Fruit fly (Drosophila melanogaster) S2 (cell line): ENCODE measurements around the gene CG13855.

Experiments used
- CG8478 ChIP-seq: fragments of >200 bp; optimal IDR thresholded peaks from 2 replicates; lab custom pipeline; 2018
- CTCF ChIP-seq, 2 experiments: fragments of >200 bp; optimal IDR thresholded peaks; 2 replicates each; lab custom pipeline; 2018

CG13855 gene

DNA sequence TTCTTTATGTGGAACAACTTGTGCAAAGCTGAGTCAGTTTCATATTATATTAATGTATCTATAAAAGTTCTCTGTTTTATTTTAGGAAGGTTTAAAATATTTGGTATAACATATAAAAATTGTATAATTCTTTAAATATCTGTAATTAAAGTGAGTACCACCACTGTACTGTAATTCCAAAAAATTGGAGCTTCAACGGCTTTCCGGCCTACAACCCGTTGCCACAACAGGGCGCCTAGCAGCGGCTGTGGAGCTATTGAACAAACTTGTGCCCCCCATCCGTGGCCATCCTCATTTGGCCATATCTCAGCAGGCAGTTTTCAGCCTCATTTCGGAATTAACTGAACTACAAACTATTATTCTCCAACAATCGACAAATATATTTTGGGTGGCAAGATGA lies at the start of gene CG13855:
Gene CG13855, plus strand, starts transcription at position 301 of the 400 bp plus-strand sequence.
- no peak for TF ChIP-seq CG8478 (lab: Kevin White, UChicago)

DNA sequence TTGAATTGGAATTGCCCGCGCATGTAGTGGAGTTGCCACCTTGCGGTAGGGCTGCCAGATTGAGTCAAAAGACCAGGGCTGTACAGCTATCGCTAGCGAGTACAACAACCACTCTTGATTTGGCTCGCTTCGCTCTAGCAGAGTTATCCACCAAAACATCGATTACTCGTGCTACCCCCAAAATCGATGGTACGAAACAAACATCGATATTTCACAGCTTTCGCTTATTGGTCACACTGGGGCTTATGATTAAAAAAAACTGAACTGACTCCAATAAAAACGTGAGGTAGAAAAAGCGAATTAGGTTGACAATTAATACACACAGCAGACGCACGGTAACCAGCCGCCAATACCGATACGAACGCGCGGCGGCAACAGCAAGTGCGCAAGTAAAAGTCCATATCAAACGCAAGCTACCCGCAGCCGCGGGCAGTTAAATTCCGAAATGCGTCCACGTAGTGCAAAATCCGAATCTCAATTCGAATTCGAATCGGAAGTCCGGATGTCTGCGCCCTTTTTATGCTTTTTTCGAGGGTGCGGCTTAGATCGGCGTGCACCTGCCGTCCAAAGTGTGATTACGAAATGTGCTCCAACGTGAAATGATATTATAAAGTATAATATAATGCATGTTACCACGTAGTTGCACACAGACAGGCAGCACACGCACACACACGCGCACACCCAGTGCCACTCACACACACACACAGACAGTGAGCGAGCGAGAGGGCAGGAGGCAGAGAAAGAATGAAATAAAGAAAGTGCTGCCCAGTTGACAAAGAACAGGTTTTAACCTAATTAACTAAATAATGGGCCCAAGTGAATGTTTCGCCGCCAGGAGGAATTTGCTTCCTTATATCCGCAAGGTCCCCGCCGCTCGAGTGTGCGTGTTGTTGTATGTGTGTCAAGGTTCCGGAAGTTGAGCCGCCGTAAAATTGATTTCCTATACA lies 49.0 kb upstream of the CG13855 start, which contains the start of gene Sar1:
Gene Sar1, plus strand, starts transcription at position 222 of the 947 bp plus-strand sequence.
- TF ChIP-seq CTCF (optimal IDR thresholded peaks at IDR 0.05; lab: Kevin White, UChicago) (peak; percentile 72 to 77), CG8478 (lab: Kevin White, UChicago) (no peak)

DNA sequence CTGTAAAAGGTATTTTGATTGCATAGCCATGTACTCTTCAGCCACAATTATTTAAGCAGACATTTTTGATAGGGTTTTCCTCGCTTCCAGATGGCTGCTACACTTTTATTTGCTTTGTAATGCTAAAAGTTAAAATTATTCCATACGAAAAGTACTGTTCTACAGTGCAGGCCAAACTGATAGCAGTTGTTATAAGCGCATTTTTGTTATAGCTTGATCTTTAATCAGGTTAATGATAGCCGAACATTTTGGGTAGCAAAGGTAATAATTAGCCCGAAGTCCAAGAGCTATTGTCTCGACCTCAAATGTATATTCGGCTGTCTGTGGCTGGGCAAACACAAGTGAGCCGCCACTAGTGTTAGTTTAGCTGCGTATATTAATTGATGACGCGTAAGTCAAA lies 47.8 kb upstream of the CG13855 start:
- no peak for TF ChIP-seq CG8478 (lab: Kevin White, UChicago)
- no peak for TF ChIP-seq CTCF (optimal IDR thresholded peaks at IDR 0.05; lab: Kevin White, UChicago)

DNA sequence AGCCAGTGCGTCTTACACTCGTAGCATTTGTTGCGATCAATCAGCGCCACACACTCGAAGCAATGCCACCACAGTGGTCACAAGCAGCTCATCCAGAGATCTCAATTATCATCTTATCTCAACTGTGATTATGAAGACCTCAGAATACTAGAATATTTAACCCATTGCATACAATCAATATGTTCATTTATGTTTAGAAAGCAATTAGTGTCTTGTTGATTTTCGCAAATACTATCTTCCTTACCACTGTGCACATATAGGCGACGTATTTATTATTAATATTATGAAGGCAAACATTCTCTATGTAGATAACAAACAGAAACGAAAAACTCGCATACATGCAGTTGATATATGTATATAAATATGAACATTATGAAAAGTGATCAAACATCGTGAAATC lies 46.9 kb upstream of the CG13855 start:
- TF ChIP-seq CTCF (optimal IDR thresholded peaks at IDR 0.05; lab: Kevin White, UChicago) (no peak), CG8478 (lab: Kevin White, UChicago) (no peak)

DNA sequence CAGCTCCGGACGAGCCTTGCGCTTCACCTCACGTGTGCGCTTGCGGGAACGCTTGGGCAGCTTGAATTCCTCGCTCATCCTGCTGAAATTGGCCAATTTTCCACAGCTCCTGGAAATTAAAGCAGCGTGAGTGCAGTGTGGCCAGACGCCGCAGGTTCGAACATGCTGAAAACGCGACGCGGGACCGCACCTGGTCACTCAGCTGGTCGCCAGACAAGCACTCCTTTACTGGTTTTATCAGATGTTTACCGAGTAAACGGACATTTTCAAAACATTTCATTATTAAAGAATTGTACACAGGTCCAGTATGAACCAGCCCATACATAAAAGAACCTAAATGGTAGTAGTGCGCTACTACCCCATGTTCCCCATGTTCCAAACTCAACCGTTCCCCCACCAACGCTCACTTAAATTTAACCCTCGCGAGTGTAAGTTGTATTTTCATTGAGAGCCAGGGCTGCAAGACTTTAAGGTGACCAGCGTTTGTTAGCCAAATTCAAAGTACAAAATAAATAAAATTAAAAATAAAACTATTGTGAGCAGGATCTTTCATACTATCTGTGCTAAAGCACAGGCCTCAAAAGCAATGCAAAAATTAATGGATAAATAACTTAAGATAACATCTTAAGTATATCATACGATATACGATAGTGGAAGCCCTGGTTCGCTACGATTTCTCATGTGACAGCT lies 43.4 kb upstream of the CG13855 start, which contains the start of the genes JMJD6, CG7071 and Muted:
Gene JMJD6, minus strand, starts transcription at position 154 of the 690 bp plus-strand sequence.
Gene CG7071, plus strand, starts transcription at position 403 of the 690 bp plus-strand sequence.
Gene Muted, plus strand, starts transcription at position 403 of the 690 bp plus-strand sequence.
- TF ChIP-seq CTCF (optimal IDR thresholded peaks at IDR 0.05; lab: Kevin White, UChicago) (peak in 1 of 2 experiments; percentile 32), CG8478 (lab: Kevin White, UChicago) (no peak)

- TF ChIP-seq CG8478 (lab: Kevin White, UChicago) = no peak
- no peak for TF ChIP-seq CTCF (optimal IDR thresholded peaks at IDR 0.05; lab: Kevin White, UChicago)
Measured at dm6 chr3R:22365660-22366195, 40.0 kb upstream of the CG13855 start, which contains the start of gene CG5382. Gene CG5382 (minus strand): TSS chr3R:22365983.

DNA sequence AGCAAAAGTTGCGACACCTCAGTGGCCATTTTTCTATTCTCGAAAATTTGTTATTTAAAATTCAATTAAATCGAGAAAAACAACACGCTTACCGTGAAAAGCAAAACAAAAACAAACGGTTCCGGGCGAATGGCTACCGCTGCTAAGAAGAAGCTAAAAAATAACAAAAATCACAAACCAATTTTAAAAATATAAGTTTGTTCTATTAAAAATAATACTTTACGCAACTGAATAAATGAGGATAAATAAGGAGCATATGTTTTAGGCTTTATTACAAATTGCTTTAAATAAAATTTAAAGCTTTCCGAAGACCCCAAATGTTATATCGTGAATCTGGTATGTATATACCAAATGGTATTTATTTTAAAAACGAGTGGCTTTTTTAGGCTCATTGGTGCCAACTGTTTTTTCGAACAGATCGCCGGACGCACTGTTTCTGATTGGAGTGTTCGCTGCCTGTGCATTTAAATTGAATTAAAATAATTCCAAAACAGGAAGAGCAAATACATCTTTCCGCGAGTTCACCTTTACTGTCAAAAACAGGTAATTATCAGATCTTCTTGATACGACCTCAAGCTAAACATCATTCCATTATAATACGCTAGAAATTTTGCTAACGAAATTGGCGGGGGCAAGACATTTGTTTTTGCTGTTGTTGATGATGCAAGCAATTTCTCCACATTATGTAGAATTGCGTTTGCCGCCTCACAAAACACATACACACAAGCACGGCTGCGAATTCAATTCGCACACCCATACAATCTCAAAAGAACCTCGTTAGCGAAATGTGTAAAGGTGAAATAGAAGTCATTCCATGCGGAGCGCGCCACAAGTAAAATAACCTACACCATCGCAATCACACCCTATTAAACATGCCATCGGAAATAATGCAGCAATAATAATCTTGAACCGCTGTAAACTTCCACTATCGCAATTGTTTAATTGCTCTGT lies 38.3 kb upstream of the CG13855 start, which contains the start of the genes Polr3F and PyK:
Gene Polr3F, minus strand, starts transcription at position 248 of the 951 bp plus-strand sequence.
Gene PyK, plus strand, starts transcription at position 411 of the 951 bp plus-strand sequence.
- TF ChIP-seq CTCF (optimal IDR thresholded peaks at IDR 0.05; lab: Kevin White, UChicago) (no peak), CG8478 (lab: Kevin White, UChicago) (no peak)

- TF ChIP-seq CG8478 (lab: Kevin White, UChicago) (no peak), CTCF (optimal IDR thresholded peaks at IDR 0.05; lab: Kevin White, UChicago) (no peak)
Measured at dm6 chr3R:22368077-22368776, 37.5 kb upstream of the CG13855 start.

DNA sequence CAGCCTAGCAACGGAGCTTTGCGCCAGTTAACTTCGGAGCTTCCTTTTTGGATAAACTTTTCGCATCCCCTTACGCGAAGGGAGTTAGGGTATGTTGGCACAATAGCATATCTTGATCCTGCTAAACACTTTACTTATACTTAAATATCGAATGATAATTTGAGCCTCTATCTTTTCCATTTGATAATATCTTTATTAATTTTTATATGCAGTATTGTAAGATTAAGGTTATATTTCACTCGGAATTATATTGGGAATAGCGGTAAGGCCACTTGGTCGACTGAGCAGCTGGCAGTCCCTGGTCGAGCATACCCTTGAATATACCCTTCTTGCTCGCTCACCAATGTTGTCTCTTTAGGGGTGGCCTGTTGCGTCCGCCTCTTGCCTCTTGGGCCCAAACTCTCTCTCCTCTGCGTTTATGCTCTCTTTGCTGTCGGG lies 36.9 kb upstream of the CG13855 start:
- no peak for TF ChIP-seq CTCF (optimal IDR thresholded peaks at IDR 0.05; lab: Kevin White, UChicago)
- TF ChIP-seq CG8478 (lab: Kevin White, UChicago) = no peak

DNA sequence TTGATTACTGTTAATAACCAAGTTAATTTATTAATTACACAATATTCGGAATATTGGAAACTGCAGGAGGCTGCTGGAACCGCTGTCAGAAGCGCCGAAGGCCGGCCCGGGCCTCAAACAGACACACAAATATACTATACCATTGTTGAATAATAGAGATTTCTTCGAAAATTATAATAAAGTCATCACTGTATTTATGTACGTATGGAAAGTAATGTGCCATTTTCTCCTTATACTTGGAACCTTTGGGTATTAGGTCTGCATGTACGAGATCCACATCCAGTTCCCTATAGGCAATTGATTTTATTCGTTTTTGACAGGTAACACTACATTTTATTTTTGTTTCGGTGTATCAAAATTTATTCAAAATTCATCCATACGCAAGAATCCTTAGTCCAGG lies 33.2 kb upstream of the CG13855 start, which contains the start of gene CG7069:
Gene CG7069, plus strand, starts transcription at position 301 of the 400 bp plus-strand sequence.
- no peak for TF ChIP-seq CTCF (optimal IDR thresholded peaks at IDR 0.05; lab: Kevin White, UChicago)
- TF ChIP-seq CG8478 (lab: Kevin White, UChicago) = no peak

DNA sequence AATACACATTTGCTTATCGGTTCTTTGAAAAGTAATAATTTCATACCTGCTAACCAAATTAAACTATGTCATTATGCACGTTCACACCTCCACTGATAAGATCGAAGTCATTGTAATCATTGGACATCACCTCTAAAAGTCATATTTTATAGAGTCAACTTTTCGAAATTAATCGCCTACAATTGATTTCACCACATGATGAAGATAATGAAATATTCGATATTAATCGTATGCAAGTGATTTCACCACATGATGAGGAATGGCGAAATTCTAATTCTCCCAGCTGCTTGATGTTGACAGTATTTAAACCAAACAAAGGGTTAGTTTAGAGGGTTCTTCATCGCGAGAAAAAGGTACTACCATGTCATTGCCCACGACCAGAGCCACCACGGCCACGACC lies 30.1 kb upstream of the CG13855 start, which contains the start of gene CG18596:
Gene CG18596, plus strand, starts transcription at position 250 of the 400 bp plus-strand sequence.
- TF ChIP-seq CTCF (optimal IDR thresholded peaks at IDR 0.05; lab: Kevin White, UChicago) (no peak), CG8478 (lab: Kevin White, UChicago) (no peak)

DNA sequence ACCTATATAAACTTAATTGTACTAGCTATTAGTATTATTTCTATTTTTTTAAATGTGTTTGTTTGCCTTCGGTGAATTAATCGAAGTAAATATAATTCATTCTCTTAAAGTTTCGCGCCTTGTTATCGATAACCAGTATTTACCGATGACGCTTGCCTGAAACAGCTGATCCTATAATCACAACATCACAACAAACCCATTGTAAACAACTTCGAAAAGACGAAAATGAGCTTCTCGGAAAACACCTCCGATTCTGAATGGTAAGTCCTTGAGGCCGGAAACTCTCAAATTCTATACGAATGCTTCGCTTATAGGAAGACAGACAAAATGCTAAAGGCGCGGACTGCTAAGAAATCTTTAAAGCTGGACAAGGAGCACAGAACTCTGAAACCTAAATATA lies 25.8 kb upstream of the CG13855 start, which contains the start of gene CG34149:
Gene CG34149, plus strand, starts transcription at position 187 of the 400 bp plus-strand sequence.
- TF ChIP-seq CG8478 (lab: Kevin White, UChicago) (no peak), CTCF (optimal IDR thresholded peaks at IDR 0.05; lab: Kevin White, UChicago) (no peak)
